Fruit fly (Drosophila melanogaster): ENCODE results near the gene Mst87F.

Mst87F gene

dm6 chr3R:13837807-13838206 is 10.0 kb upstream of the Mst87F start, which contains the start of gene Nsf2 (continued):
- TF ChIP-seq sob (GFP tag; IDR thresholded peaks at IDR 0.05) (peak; percentile 45; the same call in 1 of the 2 replicates), lmd (GFP tag; IDR thresholded peaks at IDR 0.05) (peak; percentile 6; the same call in 1 of the 2 replicates), CG17186 (GFP tag; optimal IDR thresholded peaks at IDR 0.05) (peak; percentile 95), HLHmδ (GFP tag; optimal IDR thresholded peaks at IDR 0.05) (peak; percentile 82), CG6791 (GFP tag; IDR thresholded peaks at IDR 0.05; ENCODE audit: partially characterized antibody) (peak; percentile 59; the same call in 2 of the 3 replicates), CHES-1-like (GFP tag; optimal IDR thresholded peaks at IDR 0.05) (peak; percentile 24), wek (GFP tag; optimal IDR thresholded peaks at IDR 0.05) (peak; percentile 14), Vsx1 (GFP tag; optimal IDR thresholded peaks at IDR 0.05) (no peak), pho (GFP tag; optimal IDR thresholded peaks at IDR 0.05) (peak; percentile 15), HHEX (GFP tag; optimal IDR thresholded peaks at IDR 0.05) (no peak), corto (GFP tag; optimal IDR thresholded peaks at IDR 0.05) (no peak), cg (GFP tag; optimal IDR thresholded peaks at IDR 0.05) (peak; percentile 70), MTF-1 (GFP tag; optimal IDR thresholded peaks at IDR 0.05; ENCODE audit: borderline replicate concordance) (peak; percentile 11), ftz-f1 (GFP tag; optimal IDR thresholded peaks at IDR 0.05) (no peak), CG15601 (tag; optimal IDR thresholded peaks at IDR 0.05) (peak; percentile 12), CG33557 (GFP tag; optimal IDR thresholded peaks at IDR 0.05) (peak; percentile 30), Six4 (GFP tag; optimal IDR thresholded peaks at IDR 0.05) (no peak), CG42726 (GFP tag; IDR thresholded peaks at IDR 0.05; ENCODE audit: partially characterized antibody) (peak; percentile 76), CG33213 (GFP tag; optimal IDR thresholded peaks at IDR 0.05) (peak; percentile 39), gcm (GFP tag; optimal IDR thresholded peaks at IDR 0.05) (peak; percentile 23), CG12659 (GFP tag; optimal IDR thresholded peaks at IDR 0.05) (peak; percentile 49), Sry-δ (GFP tag; optimal IDR thresholded peaks at IDR 0.05) (peak; percentile 48), pzg (GFP tag; optimal IDR thresholded peaks at IDR 0.05) (peak; percentile 91), CG10147 (GFP tag; optimal IDR thresholded peaks at IDR 0.05) (no peak), Scr (GFP tag; IDR thresholded peaks at IDR 0.05; ENCODE audit: partially characterized antibody) (peak; percentile 28; the same call in 1 of the 2 replicates), stwl (tag; optimal IDR thresholded peaks at IDR 0.05) (peak; percentile 79), nom (GFP tag; optimal IDR thresholded peaks at IDR 0.05) (no peak), Blimp-1 (GFP tag; optimal IDR thresholded peaks at IDR 0.05) (peak; percentile 90), zfh2 (GFP tag; optimal IDR thresholded peaks at IDR 0.05) (peak; percentile 9), amos (GFP tag; IDR thresholded peaks at IDR 0.05; ENCODE audit: partially characterized antibody) (peak; percentile 36; the same call in 1 of the 2 replicates), Max (GFP tag; optimal IDR thresholded peaks at IDR 0.05) (peak; percentile 19), ci (GFP tag; IDR thresholded peaks at IDR 0.05) (peak; percentile 52; the same call in 2 of the 3 replicates), Nf-YC (tag; optimal IDR thresholded peaks at IDR 0.05) (peak; percentile 18), rib (GFP tag; IDR thresholded peaks at IDR 0.05) (no peak), E2f2 (GFP tag; IDR thresholded peaks at IDR 0.05) (peak; percentile 99), Rfx (GFP tag; IDR thresholded peaks at IDR 0.05) (peak; percentile 42; the same call in 1 of the 2 replicates), CG17361 (GFP tag; IDR thresholded peaks at IDR 0.05) (peak; percentile 28; the same call in 1 of the 3 replicates), row (GFP tag; IDR thresholded peaks at IDR 0.05) (peak; percentile 64), dysf (GFP tag; IDR thresholded peaks at IDR 0.05) (0 out of 3 replicates have a peak, but pooled peaks have one; percentile 28), Lhr (GFP tag; optimal IDR thresholded peaks at IDR 0.05) (peak; percentile 27), CG3281 (GFP tag; optimal IDR thresholded peaks at IDR 0.05) (peak; percentile 80), Myb (GFP tag; optimal IDR thresholded peaks at IDR 0.05) (peak; percentile 49), Ada2b (GFP tag; IDR thresholded peaks at IDR 0.05) (no peak), shn (GFP tag; optimal IDR thresholded peaks at IDR 0.05) (peak; percentile 29), Med (GFP tag) (peak; percentile 75), CG34422 (GFP tag; IDR thresholded peaks at IDR 0.05) (peak; percentile 73; the same call in 2 of the 3 replicates), CG12391 (tag; optimal IDR thresholded peaks at IDR 0.05) (peak; percentile 8), otp (GFP tag; IDR thresholded peaks at IDR 0.05) (no peak), sd (tag; optimal IDR thresholded peaks at IDR 0.05) (no peak)
